Fruit fly (Drosophila melanogaster): ENCODE measurements around the gene sr.
A peak's percentile ranks its signal among the peaks of the same experiment; 100 is the strongest.

DNA sequence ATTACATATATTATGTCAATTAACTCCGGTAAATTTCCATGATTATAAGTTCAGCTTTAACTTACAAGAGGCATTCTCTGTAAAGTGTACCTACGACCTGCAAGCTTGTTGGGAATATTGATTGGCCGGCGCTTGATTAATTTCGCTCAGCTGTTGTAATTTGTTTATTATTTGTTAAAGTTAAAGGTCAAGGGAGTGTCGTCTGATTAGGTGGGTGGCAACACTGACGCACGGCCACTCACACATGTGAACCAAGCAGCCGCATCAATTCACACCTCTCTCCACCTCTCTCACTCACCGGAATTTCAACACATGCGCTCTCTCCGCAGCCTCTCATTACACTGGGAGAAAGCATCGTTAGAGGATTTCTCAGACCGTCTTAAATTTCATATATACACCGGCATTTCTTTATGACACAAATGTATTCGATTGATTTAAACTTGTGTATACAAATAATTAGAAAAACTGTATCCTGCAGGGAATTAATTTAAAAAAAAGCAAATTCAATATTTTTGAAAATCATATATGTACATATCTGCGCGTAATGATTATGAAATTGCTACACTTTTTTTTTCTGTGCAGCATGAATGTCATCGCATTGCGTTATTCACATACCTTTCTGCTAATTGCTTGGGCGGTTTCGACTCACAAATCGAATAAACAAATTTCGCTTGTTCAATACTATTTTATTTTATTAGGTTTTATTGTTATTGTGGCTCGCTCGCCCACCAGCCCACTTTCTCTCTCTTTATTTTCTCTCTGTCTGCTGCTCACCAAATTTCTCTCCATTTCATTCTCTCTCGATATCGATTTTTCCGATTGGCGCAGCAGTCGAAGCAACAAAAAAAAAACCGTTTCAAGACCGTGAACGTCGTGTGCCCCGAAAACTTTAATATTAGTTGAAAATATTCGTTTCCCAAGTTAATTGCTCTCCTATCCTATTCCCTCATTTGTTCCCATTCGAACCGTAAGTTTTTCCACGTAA, 81.7 kb downstream of the sr start:
- TF ChIP-seq Blimp-1 (GFP tag; optimal IDR thresholded peaks at IDR 0.05) (peak; percentile 47), Lpt (GFP tag; optimal IDR thresholded peaks at IDR 0.05) (peak; percentile 77), acj6 (GFP tag; optimal IDR thresholded peaks at IDR 0.05) (peak; percentile 82), fd59A (GFP tag; optimal IDR thresholded peaks at IDR 0.05) (peak; percentile 59), dsx (GFP tag; optimal IDR thresholded peaks at IDR 0.05; ENCODE audit: poor library complexity, severe bottlenecking) (no peak), achi (GFP tag; optimal IDR thresholded peaks at IDR 0.05) (no peak), CG6808 (GFP tag; optimal IDR thresholded peaks at IDR 0.05) (no peak), Met (GFP tag; optimal IDR thresholded peaks at IDR 0.05) (no peak), Sox102F (GFP tag; optimal IDR thresholded peaks at IDR 0.05) (no peak), CG1621 (tag; optimal IDR thresholded peaks at IDR 0.05) (no peak), Gug (GFP tag; IDR thresholded peaks at IDR 0.05) (peak; percentile 66), CG8319 (GFP tag; optimal IDR thresholded peaks at IDR 0.05) (peak; percentile 50), lz (GFP tag; optimal IDR thresholded peaks at IDR 0.05) (peak; percentile 79), cyc (GFP tag; optimal IDR thresholded peaks at IDR 0.05) (peak; percentile 82)

All from whole organism, prepupa.